Fruit fly (Drosophila melanogaster): Measurements from ENCODE around the gene CG12071.

The CG12071 gene

DNA sequence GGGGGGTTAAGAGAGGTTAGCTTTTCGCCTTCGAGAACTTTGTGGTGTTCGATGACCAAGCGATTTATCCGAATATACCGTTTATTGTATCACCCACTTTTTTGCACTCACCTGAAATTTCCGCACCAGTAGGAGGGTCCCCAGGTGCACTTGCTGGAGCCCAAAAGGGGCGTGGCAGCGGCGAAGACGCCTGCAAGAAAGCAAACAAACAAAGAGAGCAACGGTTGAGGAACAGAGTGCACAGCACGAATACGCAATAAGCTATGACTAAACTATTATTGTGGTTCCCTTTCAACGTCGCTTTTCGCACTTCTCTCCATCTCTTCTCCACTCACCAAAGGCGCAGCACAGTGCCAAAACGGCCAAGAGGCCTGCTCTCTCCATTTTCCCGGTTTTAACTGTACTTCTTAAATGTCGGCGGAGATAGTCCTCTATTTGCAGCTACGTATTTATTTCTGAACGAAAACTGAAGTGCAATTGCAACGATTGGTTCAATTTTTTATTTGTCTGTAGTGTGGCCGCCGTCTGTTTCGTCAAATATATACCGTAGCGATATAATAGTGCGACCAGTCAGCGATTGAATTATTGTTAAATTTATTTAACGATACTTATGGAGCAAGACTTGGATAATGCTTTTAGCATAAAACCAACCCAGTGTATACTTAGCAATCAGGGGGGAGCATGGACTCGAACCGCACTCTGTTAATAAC lies 7.9 kb upstream of the CG12071 start, which contains the start of gene Sap-r (continued):
- TF ChIP-seq Bteb2 (GFP tag; optimal IDR thresholded peaks at IDR 0.05) (peak; percentile 12), CG4328 (GFP tag; optimal IDR thresholded peaks at IDR 0.05) (no peak), Neu2 (GFP tag; optimal IDR thresholded peaks at IDR 0.05; ENCODE audit: borderline replicate concordance) (no peak), dysf (GFP tag; IDR thresholded peaks at IDR 0.05) (no peak), mirr (GFP tag; optimal IDR thresholded peaks at IDR 0.05) (no peak), CG10565 (GFP tag; optimal IDR thresholded peaks at IDR 0.05) (no peak), repo (GFP tag; optimal IDR thresholded peaks at IDR 0.05) (no peak), CG12236 (GFP tag; optimal IDR thresholded peaks at IDR 0.05) (no peak), CG12219 (GFP tag; optimal IDR thresholded peaks at IDR 0.05) (no peak), dpn (GFP tag; optimal IDR thresholded peaks at IDR 0.05) (no peak), NC2α (GFP tag; optimal IDR thresholded peaks at IDR 0.05) (no peak), emc (GFP tag; optimal IDR thresholded peaks at IDR 0.05) (no peak), tin (GFP tag; optimal IDR thresholded peaks at IDR 0.05) (no peak), ato (GFP tag; IDR thresholded peaks at IDR 0.05; ENCODE audit: partially characterized antibody) (0 out of 2 replicates have a peak, but pooled peaks have one; percentile 47), B-H1 (GFP tag; IDR thresholded peaks at IDR 0.05) (no peak; the same call in 2 of the 3 replicates), luna (GFP tag; optimal IDR thresholded peaks at IDR 0.05) (no peak), CG9609 (GFP tag; optimal IDR thresholded peaks at IDR 0.05) (no peak), Ravus (GFP tag; IDR thresholded peaks at IDR 0.05) (no peak), CG10147 (GFP tag; optimal IDR thresholded peaks at IDR 0.05) (peak; percentile 23), Elba2 (GFP tag; optimal IDR thresholded peaks at IDR 0.05) (no peak), shn (GFP tag; optimal IDR thresholded peaks at IDR 0.05) (no peak), insv (GFP tag; optimal IDR thresholded peaks at IDR 0.05) (peak in 1 of 2 experiments; percentile 46), CG14710 (tag; optimal IDR thresholded peaks at IDR 0.05) (peak; percentile 88), CG30431 (GFP tag; optimal IDR thresholded peaks at IDR 0.05) (no peak), crp (GFP tag; optimal IDR thresholded peaks at IDR 0.05) (no peak), lab (GFP tag; optimal IDR thresholded peaks at IDR 0.05) (peak; percentile 35), Abd-B (GFP tag; optimal IDR thresholded peaks at IDR 0.05) (peak; percentile 87), CG1647 (GFP tag; optimal IDR thresholded peaks at IDR 0.05) (no peak), caup (GFP tag; optimal IDR thresholded peaks at IDR 0.05; ENCODE audit: severe bottlenecking) (no peak), ham (GFP tag; IDR thresholded peaks at IDR 0.05) (no peak), Dbx (GFP tag; IDR thresholded peaks at IDR 0.05) (0 out of 3 replicates have a peak, but pooled peaks have one; percentile 31), CG14860 (GFP tag; IDR thresholded peaks at IDR 0.05; ENCODE audit: partially characterized antibody) (no peak), Hey (tag; optimal IDR thresholded peaks at IDR 0.05) (no peak), Tbp (GFP tag; optimal IDR thresholded peaks at IDR 0.05) (no peak), CG13894 (tag; optimal IDR thresholded peaks at IDR 0.05) (peak; percentile 52), CG4820 (GFP tag; optimal IDR thresholded peaks at IDR 0.05) (no peak), CG15696 (tag; optimal IDR thresholded peaks at IDR 0.05) (no peak), sqz (GFP tag; optimal IDR thresholded peaks at IDR 0.05) (peak; percentile 81), CG32772 (GFP tag; IDR thresholded peaks at IDR 0.05) (no peak), Dek (tag; optimal IDR thresholded peaks at IDR 0.05) (peak; percentile 30), CG8924 (tag; optimal IDR thresholded peaks at IDR 0.05) (peak; percentile 46), maf-S (GFP tag; optimal IDR thresholded peaks at IDR 0.05) (peak; percentile 23), odd (GFP tag; optimal IDR thresholded peaks at IDR 0.05) (no peak), cwo (GFP tag; optimal IDR thresholded peaks at IDR 0.05) (no peak), ro (GFP tag; IDR thresholded peaks at IDR 0.05) (no peak), CG13624 (GFP tag; optimal IDR thresholded peaks at IDR 0.05) (peak; percentile 36), wdn (GFP tag; IDR thresholded peaks at IDR 0.05) (no peak), Dll (GFP tag; IDR thresholded peaks at IDR 0.05; ENCODE audit: partially characterized antibody) (peak; percentile 70), cas (GFP tag; IDR thresholded peaks at IDR 0.05) (no peak)
